Worm (Caenorhabditis elegans) whole organism, L4 larva: ENCODE data around the gene nhr-129.

ENCODE experiments used
- ZK546.5 ChIP-seq, 2 experiments: sonication (generic microtip); optimal IDR thresholded peaks; 2 replicates each; lab custom pipeline; 2017; ENCODE audit warnings: missing biosample characterization in 2 of 2, missing genetic modification characterization in 2 of 2
- daf-12 ChIP-seq: fragments of 150-350 bp; optimal IDR thresholded peaks from 2 replicates; lab custom pipeline; 2014; ENCODE audit warnings: missing biosample characterization, missing genetic modification reagents, missing genetic modification characterization
- hlh-11 ChIP-seq: fragments of 200-800 bp; sonication (Bioruptor generic); optimal IDR thresholded peaks from 2 replicates; lab custom pipeline; 2018; ENCODE audit warnings: mild to moderate bottlenecking, missing genetic modification characterization, missing compliant biosample characterization
- nhr-76 ChIP-seq: fragments of 150-350 bp; optimal IDR thresholded peaks from 2 replicates; lab custom pipeline; 2014; ENCODE audit warnings: missing biosample characterization, missing genetic modification characterization
- pqm-1 ChIP-seq: sonication (generic microtip); optimal IDR thresholded peaks from 2 replicates; lab custom pipeline; 2017; ENCODE audit warnings: missing biosample characterization, missing genetic modification characterization
- zip-11 ChIP-seq: fragments of 200-800 bp; sonication (Bioruptor generic); IDR thresholded peaks from 2 replicates; pipeline ENCODE4 v1.3.6; 2022; ENCODE audit warnings: missing genetic modification characterization, missing compliant biosample characterization

- TF ChIP-seq zip-11 (GFP tag; lab: Robert Waterston, UW) (no peak), pqm-1 (no peak), hlh-11 (no peak), ZK546.5 (tag; optimal IDR thresholded peaks at IDR 0.05; lab: Kevin White, UChicago) (no peak), daf-12 (tag; lab: Kevin White, UChicago) (no peak), nhr-76 (tag; lab: Kevin White, UChicago) (no peak)
These were observed 30.3 kb downstream of the nhr-129 start for ce11 chrV:13300492-13300891.
